Worm (Caenorhabditis elegans) whole organism, L4 larva: ENCODE measurements around the gene tni-3.

ENCODE experiments used
- F10B5.3 ChIP-seq: sonication (generic microtip); optimal IDR thresholded peaks from 2 replicates; lab custom pipeline; 2016; ENCODE audit warnings: mild to moderate bottlenecking, missing genetic modification characterization, missing compliant biosample characterization
- ZK546.5 ChIP-seq, 2 experiments: sonication (generic microtip); optimal IDR thresholded peaks; 2 replicates each; lab custom pipeline; 2017; ENCODE audit warnings: missing biosample characterization in 2 of 2, missing genetic modification characterization in 2 of 2
- ama-1 ChIP-seq: fragments of 150-350 bp; optimal IDR thresholded peaks from 2 replicates; lab custom pipeline; 2014; ENCODE audit warnings: inconsistent platforms, mixed read lengths
- daf-19 ChIP-seq: fragments of 200-800 bp; sonication (Bioruptor generic); conservative IDR thresholded peaks from 2 replicates; pipeline ENCODE4 v1.3.6; 2022; ENCODE audit warnings: missing genetic modification characterization, missing compliant biosample characterization
- dpl-1 ChIP-seq: fragments of 150-350 bp; optimal IDR thresholded peaks from 2 replicates; lab custom pipeline; 2014; ENCODE audit warnings: missing biosample characterization, missing genetic modification reagents, missing genetic modification characterization
- hlh-30 ChIP-seq: sonication (generic microtip); optimal IDR thresholded peaks from 2 replicates; lab custom pipeline; 2017; ENCODE audit warnings: antibody characterized with exemption, mild to moderate bottlenecking, missing genetic modification characterization, missing compliant biosample characterization; ENCODE audit not compliant: insufficient read depth
- lin-15B ChIP-seq: fragments of 150-350 bp; sonication (generic microtip); optimal IDR thresholded peaks from 3 replicates; lab custom pipeline; 2014; ENCODE audit warnings: missing biosample characterization, missing genetic modification characterization
- nhr-76 ChIP-seq: fragments of 150-350 bp; optimal IDR thresholded peaks from 2 replicates; lab custom pipeline; 2014; ENCODE audit warnings: missing biosample characterization, missing genetic modification characterization
- pha-4 ChIP-seq, 2 experiments: fragments of 150-350 bp in 1 of 2; fragments of 200-800 bp in 1 of 2; sonication (Bioruptor generic) in 1 of 2; IDR thresholded peaks in 1 of 2; optimal IDR thresholded peaks in 1 of 2; 2 replicates each; pipeline versions ENCODE4 v1.3.6 to Lab custom; 2014 to 2022; ENCODE audit warnings: missing genetic modification characterization in 2 of 2, missing genetic modification reagents in 2 of 2, missing biosample characterization in 1 of 2, missing compliant biosample characterization in 1 of 2
- saeg-2 ChIP-seq: fragments of 200-800 bp; sonication (Bioruptor generic); IDR thresholded peaks from 2 replicates; pipeline ENCODE4 v1.3.6; 2022; ENCODE audit warnings: missing genetic modification reagents, missing genetic modification characterization, missing compliant biosample characterization
- set-16 ChIP-seq: fragments of 200-800 bp; sonication (Bioruptor generic); IDR thresholded peaks from 2 replicates; pipeline ENCODE4 v1.3.6; 2022; ENCODE audit warnings: missing genetic modification reagents, missing genetic modification characterization, missing compliant biosample characterization
- spr-1 ChIP-seq: sonication (generic microtip); optimal IDR thresholded peaks from 2 replicates; lab custom pipeline; 2016; ENCODE audit warnings: mild to moderate bottlenecking, missing genetic modification characterization, missing compliant biosample characterization
- unc-39 ChIP-seq: sonication (generic microtip); optimal IDR thresholded peaks from 2 replicates; lab custom pipeline; 2017; ENCODE audit warnings: missing biosample characterization, missing genetic modification characterization
- ztf-11 ChIP-seq: fragments of 150-350 bp; optimal IDR thresholded peaks from 2 replicates; lab custom pipeline; 2014; ENCODE audit warnings: missing biosample characterization, missing genetic modification characterization

DNA sequence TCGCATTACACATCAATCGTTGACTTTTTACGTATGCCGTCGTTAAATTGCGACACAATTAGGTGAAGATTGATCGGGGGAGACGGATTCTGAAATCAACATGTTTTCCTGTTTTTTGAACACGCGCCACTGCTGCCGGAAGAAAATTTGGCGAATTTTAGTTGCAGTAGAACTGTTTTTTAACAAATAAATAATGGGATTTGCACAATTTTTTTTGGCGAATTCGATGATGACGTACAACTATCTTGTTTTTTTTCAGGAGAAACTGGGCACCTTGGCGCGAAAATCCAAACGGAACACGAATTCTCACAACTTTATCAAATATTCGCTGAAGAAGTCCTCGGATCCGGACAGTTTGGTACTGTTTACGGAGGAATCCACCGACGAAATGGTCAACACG is 48.9 kb downstream of the tni-3 start:
- TF ChIP-seq nhr-76 (tag; lab: Kevin White, UChicago) = no peak
- no peak for TF ChIP-seq saeg-2 (GFP tag; lab: Robert Waterston, UW)
- TF ChIP-seq hlh-30 (tag; lab: Kevin White, UChicago) = no peak
- no peak for TF ChIP-seq set-16
- TF ChIP-seq ama-1 (lab: Kevin White, UChicago) = no peak
- TF ChIP-seq spr-1 (tag; lab: Kevin White, UChicago) = no peak
- no peak for TF ChIP-seq ztf-11 (tag; lab: Kevin White, UChicago)
- no peak for TF ChIP-seq pha-4 (GFP tag; IDR thresholded peaks at IDR 0.05; lab: Robert Waterston, UW)
- TF ChIP-seq pha-4 (tag; optimal IDR thresholded peaks at IDR 0.05; lab: Kevin White, UChicago) = no peak
- TF ChIP-seq F10B5.3 (tag; lab: Kevin White, UChicago) = no peak
- TF ChIP-seq ZK546.5 (tag; optimal IDR thresholded peaks at IDR 0.05; lab: Kevin White, UChicago) = no peak
- TF ChIP-seq daf-19 (GFP tag; lab: Robert Waterston, UW) = no peak
- no peak for TF ChIP-seq unc-39
- TF ChIP-seq dpl-1 (GFP tag; lab: Kevin White, UChicago) = no peak
- no peak for TF ChIP-seq lin-15B
